Fruit fly (Drosophila melanogaster) whole organism, embryonic: ENCODE results near the gene 7B2.

Source experiments
- Adf1 ChIP-seq: fragments of 200-800 bp; sonication (Bioruptor generic); IDR thresholded peaks from 2 replicates; pipeline ENCODE4 v1.3.6; 2022; ENCODE audit warnings: missing biosample characterization, missing genetic modification characterization
- Bdp1 ChIP-seq: fragments of 200-800 bp; sonication (Bioruptor generic); optimal IDR thresholded peaks from 3 replicates; lab custom pipeline; 2016; ENCODE audit warnings: missing biosample characterization, missing genetic modification characterization
- BtbVII ChIP-seq: fragments of 200-800 bp; sonication (Bioruptor generic); optimal IDR thresholded peaks from 3 replicates; lab custom pipeline; 2017; ENCODE audit warnings: missing biosample characterization, mild to moderate bottlenecking, missing genetic modification characterization
- CG10654 ChIP-seq: fragments of 200-800 bp; sonication (Bioruptor generic); optimal IDR thresholded peaks from 2 replicates; lab custom pipeline; 2016; ENCODE audit warnings: missing biosample characterization, missing genetic modification characterization
- CG15601 ChIP-seq: fragments of 200-800 bp; sonication (Bioruptor generic); optimal IDR thresholded peaks from 3 replicates; lab custom pipeline; 2019; ENCODE audit warnings: missing biosample characterization, mild to moderate bottlenecking, missing genetic modification characterization, moderate library complexity
- CG17328 ChIP-seq: fragments of 200-800 bp; sonication (Bioruptor generic); IDR thresholded peaks from 2 replicates; pipeline ENCODE4 v1.3.6; 2022; ENCODE audit warnings: missing biosample characterization, missing genetic modification characterization
- CG31224 ChIP-seq: fragments of 200-800 bp; sonication (Bioruptor generic); IDR thresholded peaks from 2 replicates; pipeline ENCODE4 v1.3.6; 2022; ENCODE audit warnings: missing biosample characterization, missing genetic modification characterization
- CG31441 ChIP-seq: fragments of 200-800 bp; sonication (Bioruptor generic); IDR thresholded peaks from 2 replicates; pipeline ENCODE4 v1.3.6; 2022; ENCODE audit warnings: missing biosample characterization, missing genetic modification characterization
- CG32532 ChIP-seq: fragments of 200-800 bp; sonication (Bioruptor generic); IDR thresholded peaks from 2 replicates; pipeline ENCODE4 v1.3.6; 2022; ENCODE audit warnings: missing biosample characterization, missing genetic modification characterization
- CG3838 ChIP-seq: fragments of 200-800 bp; sonication (Bioruptor generic); optimal IDR thresholded peaks from 3 replicates; lab custom pipeline; 2016; ENCODE audit warnings: missing biosample characterization, missing genetic modification characterization
- CG4282 ChIP-seq: fragments of 200-800 bp; sonication (Bioruptor generic); optimal IDR thresholded peaks from 2 replicates; lab custom pipeline; 2016; ENCODE audit warnings: missing biosample characterization, missing genetic modification characterization
- CG4707 ChIP-seq: fragments of 200-800 bp; sonication (Bioruptor generic); optimal IDR thresholded peaks from 2 replicates; lab custom pipeline; 2018; ENCODE audit warnings: missing biosample characterization, mild to moderate bottlenecking, missing genetic modification characterization, moderate library complexity
- CG6272 ChIP-seq: fragments of 200-800 bp; sonication (Bioruptor generic); IDR thresholded peaks from 2 replicates; pipeline ENCODE4 v1.3.6; 2022; ENCODE audit warnings: missing biosample characterization, missing genetic modification characterization
- CG6854 ChIP-seq: fragments of 200-800 bp; sonication (Bioruptor generic); optimal IDR thresholded peaks from 3 replicates; lab custom pipeline; 2017; ENCODE audit warnings: missing biosample characterization, mild to moderate bottlenecking, missing genetic modification characterization
- CG7745 ChIP-seq: fragments of 200-800 bp; sonication (Bioruptor generic); optimal IDR thresholded peaks from 2 replicates; lab custom pipeline; 2018; ENCODE audit warnings: missing biosample characterization, mild to moderate bottlenecking, missing genetic modification characterization, moderate library complexity
- CG7839 ChIP-seq: fragments of 200-800 bp; sonication (Bioruptor generic); optimal IDR thresholded peaks from 3 replicates; lab custom pipeline; 2018; ENCODE audit warnings: missing biosample characterization, mild to moderate bottlenecking, missing genetic modification characterization, moderate library complexity
- CG7963 ChIP-seq: fragments of 200-800 bp; sonication (Bioruptor generic); IDR thresholded peaks from 3 replicates; pipeline ENCODE4 v1.3.6; 2022; ENCODE audit warnings: missing biosample characterization, missing genetic modification characterization; ENCODE audit not compliant: partially characterized antibody
- CG8089 ChIP-seq: fragments of 200-800 bp; sonication (Bioruptor generic); optimal IDR thresholded peaks from 3 replicates; lab custom pipeline; 2016; ENCODE audit warnings: missing biosample characterization, missing genetic modification characterization
- CG9215 ChIP-seq: fragments of 200-800 bp; sonication (Bioruptor generic); IDR thresholded peaks from 2 replicates; pipeline ENCODE4 v1.3.6; 2022; ENCODE audit warnings: missing biosample characterization, missing genetic modification characterization
- CG9817 ChIP-seq: fragments of 200-800 bp; sonication (Bioruptor generic); optimal IDR thresholded peaks from 2 replicates; lab custom pipeline; 2018; ENCODE audit warnings: missing biosample characterization, mild to moderate bottlenecking, missing genetic modification characterization, moderate library complexity
- CkIIα-i1 ChIP-seq: fragments of 200-800 bp; sonication (Bioruptor generic); IDR thresholded peaks from 2 replicates; pipeline ENCODE4 v1.3.6; 2022; ENCODE audit warnings: missing biosample characterization, missing genetic modification characterization
- Dip2 ChIP-seq: fragments of 200-800 bp; sonication (Bioruptor generic); IDR thresholded peaks from 2 replicates; pipeline ENCODE4 v1.3.6; 2022; ENCODE audit warnings: missing biosample characterization, missing genetic modification characterization
- Dp ChIP-seq: fragments of 200-800 bp; sonication (Bioruptor generic); optimal IDR thresholded peaks from 2 replicates; lab custom pipeline; 2018; ENCODE audit warnings: missing biosample characterization, mild to moderate bottlenecking, missing genetic modification characterization, moderate library complexity
- Elba2 ChIP-seq: fragments of 200-800 bp; sonication (Bioruptor generic); optimal IDR thresholded peaks from 3 replicates; lab custom pipeline; 2016; ENCODE audit warnings: missing biosample characterization, missing genetic modification characterization
- Fer2 ChIP-seq: fragments of 200-800 bp; sonication (Bioruptor generic); optimal IDR thresholded peaks from 2 replicates; lab custom pipeline; 2018; ENCODE audit warnings: missing biosample characterization, mild to moderate bottlenecking, missing genetic modification characterization, moderate library complexity
- Lim3 ChIP-seq: fragments of 200-800 bp; sonication (Bioruptor generic); IDR thresholded peaks from 2 replicates; pipeline ENCODE4 v1.3.6; 2022; ENCODE audit warnings: missing biosample characterization, missing genetic modification characterization
- Med ChIP-seq: fragments of 200-800 bp; sonication (Bioruptor generic); peaks from one replicate; lab custom pipeline; 2016; ENCODE audit warnings: missing biosample characterization, missing genetic modification characterization, mild to moderate bottlenecking, inconsistent platforms, moderate library complexity
- Meics ChIP-seq: fragments of 200-800 bp; sonication (Bioruptor generic); optimal IDR thresholded peaks from 2 replicates; lab custom pipeline; 2017; ENCODE audit warnings: missing biosample characterization, mild to moderate bottlenecking, missing genetic modification characterization
- Nf-YB ChIP-seq: fragments of 200-800 bp; sonication (Bioruptor generic); optimal IDR thresholded peaks from 3 replicates; lab custom pipeline; 2019; ENCODE audit warnings: missing biosample characterization, mild to moderate bottlenecking, missing genetic modification characterization, moderate library complexity
- Six4 ChIP-seq: fragments of 200-800 bp; sonication (Bioruptor generic); optimal IDR thresholded peaks from 2 replicates; lab custom pipeline; 2016; ENCODE audit warnings: missing biosample characterization, missing genetic modification characterization
- Sox100B ChIP-seq: fragments of 200-800 bp; sonication (Bioruptor generic); optimal IDR thresholded peaks from 3 replicates; lab custom pipeline; 2018; ENCODE audit warnings: missing biosample characterization, mild to moderate bottlenecking, missing genetic modification characterization
- Ssrp ChIP-seq: fragments of 200-800 bp; sonication (Bioruptor generic); optimal IDR thresholded peaks from 2 replicates; lab custom pipeline; 2018; ENCODE audit warnings: missing biosample characterization, mild to moderate bottlenecking, missing genetic modification characterization, moderate library complexity
- Xbp1 ChIP-seq: fragments of 200-800 bp; sonication (Bioruptor generic); optimal IDR thresholded peaks from 3 replicates; lab custom pipeline; 2016; ENCODE audit warnings: missing biosample characterization, mild to moderate bottlenecking, missing genetic modification characterization
- abd-A ChIP-seq: fragments of 200-800 bp; sonication (Bioruptor generic); optimal IDR thresholded peaks from 3 replicates; lab custom pipeline; 2019; ENCODE audit warnings: missing biosample characterization, mild to moderate bottlenecking, missing genetic modification characterization, moderate library complexity
- ac ChIP-seq: fragments of 200-800 bp; sonication (Bioruptor generic); optimal IDR thresholded peaks from 3 replicates; lab custom pipeline; 2017; ENCODE audit warnings: missing biosample characterization, mild to moderate bottlenecking, missing genetic modification characterization
- az2 ChIP-seq: fragments of 200-800 bp; sonication (Bioruptor generic); optimal IDR thresholded peaks from 3 replicates; lab custom pipeline; 2016; ENCODE audit warnings: missing biosample characterization, missing genetic modification characterization
- bcd ChIP-seq: fragments of 200-800 bp; sonication (Bioruptor generic); optimal IDR thresholded peaks from 2 replicates; lab custom pipeline; 2017; ENCODE audit warnings: missing biosample characterization, mild to moderate bottlenecking, missing genetic modification characterization
- gem ChIP-seq: fragments of 200-800 bp; sonication (Bioruptor generic); optimal IDR thresholded peaks from 2 replicates; lab custom pipeline; 2019; ENCODE audit warnings: missing biosample characterization, mild to moderate bottlenecking, missing genetic modification characterization, moderate library complexity
- ind ChIP-seq: fragments of 200-800 bp; sonication (Bioruptor generic); optimal IDR thresholded peaks from 3 replicates; lab custom pipeline; 2016; ENCODE audit warnings: missing biosample characterization, missing genetic modification characterization
- inv ChIP-seq: fragments of 200-800 bp; sonication (Bioruptor generic); IDR thresholded peaks from 2 replicates; pipeline ENCODE4 v1.3.6; 2022; ENCODE audit warnings: missing biosample characterization, missing genetic modification characterization; ENCODE audit not compliant: partially characterized antibody
- jing ChIP-seq: fragments of 200-800 bp; sonication (Bioruptor generic); optimal IDR thresholded peaks from 2 replicates; lab custom pipeline; 2018; ENCODE audit warnings: missing biosample characterization, mild to moderate bottlenecking, missing genetic modification characterization
- lmd ChIP-seq: fragments of 200-800 bp; sonication (Bioruptor generic); IDR thresholded peaks from 2 replicates; pipeline ENCODE4 v1.3.6; 2022; ENCODE audit warnings: missing biosample characterization, missing genetic modification characterization
- nmo ChIP-seq: fragments of 200-800 bp; sonication (Bioruptor generic); optimal IDR thresholded peaks from 2 replicates; lab custom pipeline; 2018; ENCODE audit warnings: missing biosample characterization, mild to moderate bottlenecking, missing genetic modification characterization, moderate library complexity
- oc ChIP-seq: fragments of 200-800 bp; sonication (Bioruptor generic); optimal IDR thresholded peaks from 2 replicates; lab custom pipeline; 2018; ENCODE audit warnings: missing biosample characterization, mild to moderate bottlenecking, missing genetic modification characterization, moderate library complexity
- odd ChIP-seq: fragments of 200-800 bp; sonication (Bioruptor generic); optimal IDR thresholded peaks from 2 replicates; lab custom pipeline; 2017; ENCODE audit warnings: missing biosample characterization, mild to moderate bottlenecking, missing genetic modification characterization
- prd ChIP-seq, 3 experiments: fragments of >200 bp in 2 of 3; fragments of 200-800 bp in 1 of 3; sonication (Bioruptor generic) in 1 of 3; optimal IDR thresholded peaks in 2 of 3; IDR thresholded peaks in 1 of 3; 2 replicates in 2 of 3; 3 replicates in 1 of 3; pipeline versions ENCODE4 v1.3.6 to Lab custom; 2017 to 2022; ENCODE audit warnings: missing biosample characterization in 1 of 3, missing genetic modification characterization in 1 of 3
- row ChIP-seq: fragments of 200-800 bp; sonication (Bioruptor generic); IDR thresholded peaks from 3 replicates; pipeline ENCODE4 v1.3.6; 2022; ENCODE audit warnings: missing biosample characterization, missing genetic modification characterization
- sqz ChIP-seq: fragments of 200-800 bp; sonication (Bioruptor generic); optimal IDR thresholded peaks from 3 replicates; lab custom pipeline; 2018; ENCODE audit warnings: missing biosample characterization, mild to moderate bottlenecking, missing genetic modification characterization
- usp ChIP-seq: fragments of >200 bp; optimal IDR thresholded peaks from 2 replicates; lab custom pipeline; 2017; ENCODE audit warnings: missing biosample characterization, missing genetic modification characterization

The 7B2 gene

dm6 chr3R:5368170-5368781 is 8.3 kb upstream of the 7B2 start, which contains the start of gene Cerk (continued):
- TF ChIP-seq CkIIα-i1 (GFP tag; lab: Robert Waterston, UW) (no peak), bcd (GFP tag; lab: Kevin White, UChicago) (no peak), CG17328 (0 out of 2 replicates have a peak, but pooled peaks have one; percentile 4), CG32532 (GFP tag; lab: Robert Waterston, UW) (peak; percentile 64), CG8089 (GFP tag; lab: Kevin White, UChicago) (no peak), CG31224 (GFP tag; lab: Robert Waterston, UW) (no peak), CG10654 (GFP tag; lab: Kevin White, UChicago) (no peak), odd (GFP tag; lab: Kevin White, UChicago) (no peak), prd (optimal IDR thresholded peaks at IDR 0.05; lab: Kevin White, UChicago) (no peak), prd (GFP tag; IDR thresholded peaks at IDR 0.05; lab: Robert Waterston, UW) (peak; percentile 48; the same call in 1 of the 3 replicates), BtbVII (GFP tag; lab: Kevin White, UChicago) (no peak), Elba2 (GFP tag; lab: Kevin White, UChicago) (peak; percentile 48), row (GFP tag; lab: Robert Waterston, UW) (peak; percentile 87), az2 (no peak), CG3838 (no peak), Lim3 (GFP tag; lab: Robert Waterston, UW) (no peak), ind (peak; percentile 27), lmd (GFP tag; lab: Robert Waterston, UW) (peak; percentile 48; the same call in 1 of the 2 replicates), Fer2 (tag; lab: Kevin White, UChicago) (no peak), CG7963 (GFP tag; lab: Robert Waterston, UW) (no peak), CG7839 (tag; lab: Kevin White, UChicago) (peak; percentile 26), Sox100B (GFP tag; lab: Kevin White, UChicago) (no peak), ac (GFP tag; lab: Kevin White, UChicago) (no peak), Nf-YB (GFP tag; lab: Kevin White, UChicago) (no peak), CG4707 (peak; percentile 32), Dp (peak; percentile 46), usp (GFP tag; lab: Kevin White, UChicago) (no peak), CG6854 (GFP tag; lab: Kevin White, UChicago) (no peak), Ssrp (tag; lab: Kevin White, UChicago) (no peak), nmo (GFP tag; lab: Kevin White, UChicago) (peak; percentile 30), Dip2 (GFP tag; lab: Robert Waterston, UW) (no peak), inv (peak; percentile 42; the same call in 1 of the 2 replicates), CG9215 (GFP tag; lab: Robert Waterston, UW) (0 out of 2 replicates have a peak, but pooled peaks have one; percentile 9), Six4 (GFP tag; lab: Kevin White, UChicago) (no peak), CG31441 (GFP tag; lab: Robert Waterston, UW) (peak; percentile 36; the same call in 1 of the 2 replicates), oc (tag; lab: Kevin White, UChicago) (no peak), Bdp1 (GFP tag; lab: Kevin White, UChicago) (peak; percentile 24), sqz (GFP tag; lab: Kevin White, UChicago) (no peak), gem (tag; lab: Kevin White, UChicago) (peak; percentile 27), Med (GFP tag; lab: Kevin White, UChicago) (peak; percentile 93), Xbp1 (GFP tag; lab: Kevin White, UChicago) (peak; percentile 40), CG4282 (GFP tag; lab: Kevin White, UChicago) (no peak), jing (GFP tag; lab: Kevin White, UChicago) (no peak), CG7745 (tag; lab: Kevin White, UChicago) (no peak), CG6272 (GFP tag; lab: Robert Waterston, UW) (no peak), abd-A (tag; lab: Kevin White, UChicago) (no peak), Meics (peak; percentile 28), Adf1 (GFP tag; lab: Robert Waterston, UW) (no peak), CG15601 (peak; percentile 16), CG9817 (tag; lab: Kevin White, UChicago) (peak; percentile 30)
